ENCODE assay signal across 4 fruit fly cellular contexts in genomic region chr3L:9431848-9432623, dm6.
TF ChIP-seq lines count a peak whose summit lies in the region.

No protein-coding gene starts in this region.

- TF ChIP-seq CTCF in whole organism, embryonic (GFP tag; optimal IDR thresholded peaks at IDR 0.05; lab: Kevin White, UChicago) = no peak

TF ChIP-seq in whole organism, 6 proteins besides CTCF, POLR2A, EP300 and RAD21:
- no peak for TF ChIP-seq psq (optimal IDR thresholded peaks at IDR 0.05; lab: Kevin White, UChicago)
- TF ChIP-seq pan (optimal IDR thresholded peaks at IDR 0.05; lab: Kevin White, UChicago) = peak; percentile 4
TF ChIP-seq in whole organism: peak in this region for 1.

TF ChIP-seq in whole organism, embryonic, 481 proteins besides CTCF, POLR2A, EP300 and RAD21 (continues in another document):
- TF ChIP-seq CG1233 (GFP tag; optimal IDR thresholded peaks at IDR 0.05; lab: Kevin White, UChicago) = no peak
- TF ChIP-seq CG30403 (GFP tag; optimal IDR thresholded peaks at IDR 0.05; lab: Kevin White, UChicago) = no peak
- TF ChIP-seq Trl (optimal IDR thresholded peaks at IDR 0.05; lab: Kevin White, UChicago) = peak in 1 of 2 experiments; percentile 44
- TF ChIP-seq Trl (GFP tag; optimal IDR thresholded peaks at IDR 0.05; lab: Kevin White, UChicago) = no peak
- no peak for TF ChIP-seq CG11093 (GFP tag; IDR thresholded peaks at IDR 0.05; lab: Robert Waterston, UW)
- TF ChIP-seq MESR4 (GFP tag; optimal IDR thresholded peaks at IDR 0.05; lab: Kevin White, UChicago) = no peak
- TF ChIP-seq ind (GFP tag; optimal IDR thresholded peaks at IDR 0.05; lab: Kevin White, UChicago) = no peak
- TF ChIP-seq dysf (GFP tag; IDR thresholded peaks at IDR 0.05; lab: Robert Waterston, UW) = no peak
- no peak for TF ChIP-seq CG7745 (tag; optimal IDR thresholded peaks at IDR 0.05; lab: Kevin White, UChicago)
- TF ChIP-seq sima (GFP tag; optimal IDR thresholded peaks at IDR 0.05; lab: Kevin White, UChicago) = no peak
- TF ChIP-seq CG17328 (GFP tag; IDR thresholded peaks at IDR 0.05; lab: Robert Waterston, UW) = no peak
- no peak for TF ChIP-seq Dip3 (GFP tag; optimal IDR thresholded peaks at IDR 0.05; lab: Kevin White, UChicago)
- no peak for TF ChIP-seq nom (GFP tag; optimal IDR thresholded peaks at IDR 0.05; lab: Kevin White, UChicago)
- peak; percentile 8 for TF ChIP-seq cg (GFP tag; optimal IDR thresholded peaks at IDR 0.05; lab: Kevin White, UChicago)
- TF ChIP-seq ftz-f1 (GFP tag; optimal IDR thresholded peaks at IDR 0.05; lab: Kevin White, UChicago) = peak; percentile 51
- no peak for TF ChIP-seq Sox102F (GFP tag; optimal IDR thresholded peaks at IDR 0.05; lab: Kevin White, UChicago)
- no peak for TF ChIP-seq slp2 (GFP tag; optimal IDR thresholded peaks at IDR 0.05; lab: Kevin White, UChicago)
- peak; percentile 24; the same call in 1 of the 2 replicates for TF ChIP-seq crol (GFP tag; IDR thresholded peaks at IDR 0.05; lab: Robert Waterston, UW)
- TF ChIP-seq nerfin-2 (GFP tag; IDR thresholded peaks at IDR 0.05; lab: Robert Waterston, UW; ENCODE audit: partially characterized antibody) = no peak
- no peak for TF ChIP-seq Lpt (GFP tag; optimal IDR thresholded peaks at IDR 0.05; lab: Kevin White, UChicago)
- no peak for TF ChIP-seq pita (GFP tag; optimal IDR thresholded peaks at IDR 0.05; lab: Kevin White, UChicago)
- TF ChIP-seq Blimp-1 (GFP tag; optimal IDR thresholded peaks at IDR 0.05; lab: Kevin White, UChicago) = no peak
- peak; percentile 22; the same call in 1 of the 2 replicates for TF ChIP-seq sob (GFP tag; IDR thresholded peaks at IDR 0.05; lab: Robert Waterston, UW)
- no peak for TF ChIP-seq lilli (GFP tag; optimal IDR thresholded peaks at IDR 0.05; lab: Kevin White, UChicago)
- TF ChIP-seq Sry-δ (GFP tag; optimal IDR thresholded peaks at IDR 0.05; lab: Kevin White, UChicago) = no peak
- TF ChIP-seq CG7928 (GFP tag; optimal IDR thresholded peaks at IDR 0.05; lab: Kevin White, UChicago) = no peak
- no peak for TF ChIP-seq Vsx1 (GFP tag; optimal IDR thresholded peaks at IDR 0.05; lab: Kevin White, UChicago)
- no peak for TF ChIP-seq CG13123 (GFP tag; optimal IDR thresholded peaks at IDR 0.05; lab: Kevin White, UChicago)
- no peak for TF ChIP-seq CG12219 (GFP tag; optimal IDR thresholded peaks at IDR 0.05; lab: Kevin White, UChicago)
- peak; percentile 26; the same call in 1 of the 2 replicates for TF ChIP-seq ato (GFP tag; IDR thresholded peaks at IDR 0.05; lab: Robert Waterston, UW; ENCODE audit: partially characterized antibody)

TF ChIP-seq in whole organism, prepupa, 60 proteins besides CTCF, POLR2A, EP300 and RAD21:
- TF ChIP-seq CG11762 (GFP tag; optimal IDR thresholded peaks at IDR 0.05; lab: Kevin White, UChicago; ENCODE audit: insufficient read depth) = no peak
- TF ChIP-seq dsx (GFP tag; optimal IDR thresholded peaks at IDR 0.05; lab: Kevin White, UChicago; ENCODE audit: poor library complexity, severe bottlenecking) = no peak
- TF ChIP-seq acj6 (GFP tag; optimal IDR thresholded peaks at IDR 0.05; lab: Kevin White, UChicago) = no peak
- TF ChIP-seq Ets96B (tag; optimal IDR thresholded peaks at IDR 0.05; lab: Kevin White, UChicago) = no peak
- peak; percentile 20; the same call in 1 of the 2 replicates for TF ChIP-seq CG15336 (GFP tag; IDR thresholded peaks at IDR 0.05; lab: Robert Waterston, UW)

TF ChIP-seq in whole organism, wandering third instar larva, 38 proteins besides CTCF, POLR2A, EP300 and RAD21:
- TF ChIP-seq Dif (GFP tag; optimal IDR thresholded peaks at IDR 0.05; lab: Kevin White, UChicago; ENCODE audit: partially characterized antibody) (peak; percentile 7), Hr83 (GFP tag; optimal IDR thresholded peaks at IDR 0.05; lab: Kevin White, UChicago; ENCODE audit: poor library complexity, severe bottlenecking) (no peak), OdsH (GFP tag; optimal IDR thresholded peaks at IDR 0.05; lab: Kevin White, UChicago) (no peak), br (GFP tag; optimal IDR thresholded peaks at IDR 0.05; lab: Kevin White, UChicago) (no peak)
TF ChIP-seq in whole organism, wandering third instar larva: peak in this region for 1.
